Worm (Caenorhabditis elegans) whole organism, midembryonic: Measurements from ENCODE around the gene rad-23.

Experiments
- flt-1 ChIP-seq: fragments of 200-800 bp; sonication (Bioruptor generic); IDR thresholded peaks from 2 replicates; pipeline ENCODE4 v1.3.6; 2022; ENCODE audit warnings: missing genetic modification characterization, missing compliant biosample characterization
- klf-2 ChIP-seq: fragments of 200-800 bp; sonication (Bioruptor generic); conservative IDR thresholded peaks from 2 replicates; pipeline ENCODE4 v1.3.6; 2022; ENCODE audit warnings: missing genetic modification reagents, missing genetic modification characterization, missing compliant biosample characterization
- med-1 ChIP-seq: sonication (generic microtip); optimal IDR thresholded peaks from 2 replicates; lab custom pipeline; 2017; ENCODE audit warnings: missing genetic modification characterization, mild to moderate bottlenecking, missing compliant biosample characterization, antibody characterized with exemption, missing genetic modification reagents; ENCODE audit not compliant: insufficient read depth
- ref-1 ChIP-seq: fragments of 200-800 bp; sonication (Bioruptor generic); conservative IDR thresholded peaks from 2 replicates; pipeline ENCODE4 v1.3.6; 2022; ENCODE audit warnings: missing genetic modification reagents, missing genetic modification characterization, missing compliant biosample characterization
- ztf-23 ChIP-seq: fragments of 200-800 bp; sonication (Bioruptor generic); IDR thresholded peaks from 2 replicates; pipeline ENCODE4 v1.3.6; 2022; ENCODE audit warnings: missing genetic modification reagents, missing genetic modification characterization, missing compliant biosample characterization

DNA sequence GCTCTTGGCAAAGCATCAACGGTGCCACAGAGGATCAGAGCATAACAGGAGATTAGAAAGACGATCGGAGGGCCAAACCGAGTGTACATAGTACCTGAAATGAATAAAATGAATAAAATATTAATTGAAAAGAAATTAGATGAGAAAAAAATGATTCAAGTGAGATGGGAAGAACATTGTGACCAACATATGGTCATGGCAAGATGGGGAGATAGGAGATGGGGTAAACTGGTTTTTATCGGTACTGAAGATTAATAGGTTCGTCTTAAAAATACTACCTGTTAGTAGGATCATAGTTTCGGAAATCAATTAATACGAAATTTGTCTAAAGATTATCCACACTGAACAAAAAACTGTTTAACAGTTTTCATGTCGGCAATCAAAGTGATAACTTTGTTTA is 4.5 kb upstream of the rad-23 start, which contains the start of gene nep-1:
- TF ChIP-seq klf-2 (no peak), ref-1 (GFP tag; lab: Robert Waterston, UW) (no peak), ztf-23 (GFP tag; lab: Robert Waterston, UW) (no peak), flt-1 (no peak), med-1 (GFP tag; lab: Kevin White, UChicago) (no peak)
